Fruit fly (Drosophila melanogaster): ENCODE data around the gene CG2701.

- TF ChIP-seq salr (GFP tag; optimal IDR thresholded peaks at IDR 0.05) (no peak), OdsH (GFP tag; optimal IDR thresholded peaks at IDR 0.05) (no peak), Gug (GFP tag; IDR thresholded peaks at IDR 0.05) (no peak), esn (GFP tag; optimal IDR thresholded peaks at IDR 0.05) (peak; percentile 26), CG6808 (GFP tag; optimal IDR thresholded peaks at IDR 0.05) (no peak), fkh (GFP tag; optimal IDR thresholded peaks at IDR 0.05) (no peak), vri (GFP tag; optimal IDR thresholded peaks at IDR 0.05) (no peak), Eip78C (GFP tag) (no peak), Ets96B (tag; optimal IDR thresholded peaks at IDR 0.05) (no peak), pdm3 (GFP tag; optimal IDR thresholded peaks at IDR 0.05) (no peak), CG3032 (tag; optimal IDR thresholded peaks at IDR 0.05) (no peak), CG4318 (GFP tag; optimal IDR thresholded peaks at IDR 0.05) (no peak), Blimp-1 (GFP tag; optimal IDR thresholded peaks at IDR 0.05) (no peak)
These were observed at the start of gene CG2701 for dm6 chrX:2720122-2720521.
